Worm (Caenorhabditis elegans) whole organism, early embryonic: ENCODE data around the gene mboa-1.

Experiments used
- B0310.2 ChIP-seq: sonication (generic microtip); optimal IDR thresholded peaks from 2 replicates; lab custom pipeline; 2016; ENCODE audit warnings: mild to moderate bottlenecking, missing genetic modification characterization, missing compliant biosample characterization
- F13C5.2 ChIP-seq: sonication (generic microtip); optimal IDR thresholded peaks from 2 replicates; lab custom pipeline; 2017; ENCODE audit warnings: mild to moderate bottlenecking, missing genetic modification characterization, inconsistent platforms, missing compliant biosample characterization
- aly-1 ChIP-seq: sonication (generic microtip); optimal IDR thresholded peaks from 2 replicates; lab custom pipeline; 2016; ENCODE audit warnings: missing genetic modification characterization, missing compliant biosample characterization
- ama-1 ChIP-seq: fragments of 150-350 bp; optimal IDR thresholded peaks from 2 replicates; lab custom pipeline; 2014
- ceh-13 ChIP-seq: fragments of 200-800 bp; sonication (Bioruptor generic); optimal IDR thresholded peaks from 2 replicates; lab custom pipeline; 2018; ENCODE audit warnings: mild to moderate bottlenecking, missing genetic modification characterization, missing compliant biosample characterization
- ceh-36 ChIP-seq: sonication (generic microtip); optimal IDR thresholded peaks from 2 replicates; lab custom pipeline; 2016; ENCODE audit warnings: missing genetic modification characterization, inconsistent platforms, missing compliant biosample characterization
- ets-7 ChIP-seq: sonication (generic microtip); optimal IDR thresholded peaks from 2 replicates; lab custom pipeline; 2016; ENCODE audit warnings: missing genotype, missing genetic modification characterization, missing compliant biosample characterization
- flt-1 ChIP-seq: fragments of 200-800 bp; sonication (Bioruptor generic); IDR thresholded peaks from 2 replicates; pipeline ENCODE4 v1.3.6; 2022; ENCODE audit warnings: missing genetic modification characterization, missing compliant biosample characterization
- hmbx-1 ChIP-seq: sonication (generic microtip); optimal IDR thresholded peaks from 2 replicates; lab custom pipeline; 2016; ENCODE audit warnings: mild to moderate bottlenecking, missing genetic modification characterization, missing compliant biosample characterization
- hmg-4 ChIP-seq: fragments of 200-800 bp; sonication (Bioruptor generic); optimal IDR thresholded peaks from 2 replicates; lab custom pipeline; 2018; ENCODE audit warnings: mild to moderate bottlenecking, missing genetic modification characterization, missing compliant biosample characterization
- hnd-1 ChIP-seq: sonication (generic microtip); optimal IDR thresholded peaks from 2 replicates; lab custom pipeline; 2016; ENCODE audit warnings: missing genetic modification characterization, missing compliant biosample characterization
- pes-1 ChIP-seq: fragments of 200-800 bp; sonication (Bioruptor generic); IDR thresholded peaks from 2 replicates; pipeline ENCODE4 v1.3.6; 2022; ENCODE audit warnings: missing genetic modification reagents, missing genetic modification characterization, missing compliant biosample characterization
- scrt-1 ChIP-seq: fragments of 200-800 bp; sonication (Bioruptor generic); IDR thresholded peaks from 2 replicates; pipeline ENCODE4 v1.3.6; 2022; ENCODE audit warnings: missing genetic modification characterization, missing compliant biosample characterization
- sea-1 ChIP-seq: fragments of 200-800 bp; sonication (Bioruptor generic); conservative IDR thresholded peaks from 2 replicates; pipeline ENCODE4 v1.3.6; 2022; ENCODE audit warnings: missing genetic modification characterization, missing compliant biosample characterization
- tbx-11 ChIP-seq: fragments of 200-800 bp; sonication (Bioruptor generic); IDR thresholded peaks from 2 replicates; pipeline ENCODE4 v1.3.6; 2022; ENCODE audit warnings: missing genetic modification characterization, missing compliant biosample characterization
- tbx-37 ChIP-seq: fragments of 200-800 bp; sonication (Bioruptor generic); conservative IDR thresholded peaks from 2 replicates; pipeline ENCODE4 v1.3.6; 2022; ENCODE audit warnings: missing genetic modification reagents, missing genetic modification characterization, missing compliant biosample characterization
- tra-4 ChIP-seq: sonication (generic microtip); optimal IDR thresholded peaks from 2 replicates; lab custom pipeline; 2017; ENCODE audit warnings: missing genetic modification characterization, missing compliant biosample characterization

mboa-1 gene

ce11 chrX:15997926-15998325, 32.7 kb upstream of the mboa-1 start:
- TF ChIP-seq sea-1 (GFP tag; lab: Robert Waterston, UW), result no peak
- no peak for TF ChIP-seq hmg-4 (GFP tag; lab: Kevin White, UChicago)
- no peak for TF ChIP-seq ceh-13 (GFP tag; lab: Kevin White, UChicago)
- TF ChIP-seq ceh-36 (tag; lab: Kevin White, UChicago), result no peak
- no peak for TF ChIP-seq tbx-11 (GFP tag; lab: Robert Waterston, UW)
- no peak for TF ChIP-seq pes-1
- no peak for TF ChIP-seq tbx-37 (GFP tag; lab: Robert Waterston, UW)
- TF ChIP-seq hnd-1 (tag; lab: Kevin White, UChicago), result no peak
- no peak for TF ChIP-seq ets-7 (tag; lab: Kevin White, UChicago)
- no peak for TF ChIP-seq ama-1 (lab: Kevin White, UChicago)
- no peak for TF ChIP-seq F13C5.2 (tag; lab: Kevin White, UChicago)
- TF ChIP-seq hmbx-1 (tag; lab: Kevin White, UChicago), result no peak
- TF ChIP-seq aly-1, result no peak
- TF ChIP-seq flt-1 (GFP tag; lab: Robert Waterston, UW), result no peak
- no peak for TF ChIP-seq tra-4 (tag; lab: Kevin White, UChicago)
- TF ChIP-seq B0310.2, result no peak
- TF ChIP-seq scrt-1 (GFP tag; lab: Robert Waterston, UW), result no peak

ce11 chrX:16002794-16003193, 27.8 kb upstream of the mboa-1 start:
- no peak for TF ChIP-seq ceh-36 (tag; lab: Kevin White, UChicago)
- no peak for TF ChIP-seq ceh-13 (GFP tag; lab: Kevin White, UChicago)
- TF ChIP-seq pes-1, result no peak
- no peak for TF ChIP-seq sea-1 (GFP tag; lab: Robert Waterston, UW)
- TF ChIP-seq B0310.2, result no peak
- no peak for TF ChIP-seq tbx-11 (GFP tag; lab: Robert Waterston, UW)
- no peak for TF ChIP-seq tbx-37 (GFP tag; lab: Robert Waterston, UW)
- no peak for TF ChIP-seq hnd-1 (tag; lab: Kevin White, UChicago)
- no peak for TF ChIP-seq hmbx-1 (tag; lab: Kevin White, UChicago)
- no peak for TF ChIP-seq hmg-4 (GFP tag; lab: Kevin White, UChicago)
- no peak for TF ChIP-seq tra-4 (tag; lab: Kevin White, UChicago)
- TF ChIP-seq ama-1 (lab: Kevin White, UChicago), result no peak
- TF ChIP-seq aly-1, result no peak

DNA sequence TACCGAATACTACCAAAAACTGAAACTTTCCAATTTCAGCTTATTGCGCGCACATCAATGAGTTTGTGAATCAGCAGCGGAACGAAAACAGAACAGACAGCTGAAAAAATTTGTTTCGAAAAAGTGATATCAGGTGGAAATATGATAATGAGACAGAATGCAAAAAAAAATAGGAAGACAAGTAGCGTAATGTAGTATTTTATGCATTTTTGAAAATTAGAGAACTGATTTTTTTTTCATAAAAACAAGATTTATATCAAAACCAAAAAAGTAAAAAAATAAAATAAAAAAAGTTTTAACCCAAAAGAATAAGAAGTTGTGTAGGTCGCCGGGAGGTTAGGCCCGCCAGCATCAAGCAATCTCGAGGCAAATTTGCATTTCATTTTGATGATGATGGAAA, 24.1 kb upstream of the mboa-1 start, which contains the start of gene C09G1.4:
Gene C09G1.4, minus strand, starts transcription at position 101 of the 400 bp plus-strand sequence.
- TF ChIP-seq tra-4 (tag; lab: Kevin White, UChicago) (no peak), ceh-13 (GFP tag; lab: Kevin White, UChicago) (no peak), flt-1 (GFP tag; lab: Robert Waterston, UW) (no peak), ets-7 (tag; lab: Kevin White, UChicago) (no peak), tbx-11 (GFP tag; lab: Robert Waterston, UW) (no peak), F13C5.2 (tag; lab: Kevin White, UChicago) (no peak), ceh-36 (tag; lab: Kevin White, UChicago) (no peak), hnd-1 (tag; lab: Kevin White, UChicago) (no peak), hmg-4 (GFP tag; lab: Kevin White, UChicago) (no peak), scrt-1 (GFP tag; lab: Robert Waterston, UW) (no peak), pes-1 (no peak), hmbx-1 (tag; lab: Kevin White, UChicago) (no peak), tbx-37 (GFP tag; lab: Robert Waterston, UW) (no peak), sea-1 (GFP tag; lab: Robert Waterston, UW) (no peak), aly-1 (no peak), B0310.2 (no peak), ama-1 (lab: Kevin White, UChicago) (no peak)

- TF ChIP-seq sea-1 (GFP tag; lab: Robert Waterston, UW) (no peak), ets-7 (tag; lab: Kevin White, UChicago) (no peak), flt-1 (GFP tag; lab: Robert Waterston, UW) (no peak), B0310.2 (no peak), pes-1 (no peak), hmbx-1 (tag; lab: Kevin White, UChicago) (no peak), ceh-13 (GFP tag; lab: Kevin White, UChicago) (no peak), hnd-1 (tag; lab: Kevin White, UChicago) (no peak)
Measured at ce11 chrX:16016796-16017195, 13.8 kb upstream of the mboa-1 start, which contains the start of the genes VB0395L.1 and nhx-1. VB0395L.1 (minus strand) TSS chrX:16016981. nhx-1 (plus strand) TSS chrX:16017121.

DNA sequence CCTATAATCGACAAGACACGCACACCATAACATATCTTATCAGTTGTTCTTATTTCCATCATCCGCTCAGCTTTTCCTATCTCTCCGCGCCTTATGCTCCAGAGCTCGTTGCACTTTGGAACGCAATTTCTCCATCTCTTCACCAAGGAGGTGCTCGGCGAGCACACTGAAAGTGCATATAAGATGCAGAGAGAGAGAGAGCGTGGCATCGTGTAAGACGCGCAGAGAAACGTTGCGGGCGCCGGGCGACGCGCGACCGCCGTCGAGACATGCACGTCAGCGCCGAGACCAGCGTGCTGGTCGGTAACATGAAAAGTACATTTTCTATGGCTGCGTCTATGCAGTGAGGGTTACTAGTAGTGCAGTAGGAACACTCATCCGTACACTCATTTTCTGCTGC, 6.0 kb upstream of the mboa-1 start:
- TF ChIP-seq hmbx-1 (tag; lab: Kevin White, UChicago), result no peak
- TF ChIP-seq scrt-1 (GFP tag; lab: Robert Waterston, UW), result peak; percentile 54
- no peak for TF ChIP-seq ceh-36 (tag; lab: Kevin White, UChicago)
- TF ChIP-seq tra-4 (tag; lab: Kevin White, UChicago), result no peak

DNA sequence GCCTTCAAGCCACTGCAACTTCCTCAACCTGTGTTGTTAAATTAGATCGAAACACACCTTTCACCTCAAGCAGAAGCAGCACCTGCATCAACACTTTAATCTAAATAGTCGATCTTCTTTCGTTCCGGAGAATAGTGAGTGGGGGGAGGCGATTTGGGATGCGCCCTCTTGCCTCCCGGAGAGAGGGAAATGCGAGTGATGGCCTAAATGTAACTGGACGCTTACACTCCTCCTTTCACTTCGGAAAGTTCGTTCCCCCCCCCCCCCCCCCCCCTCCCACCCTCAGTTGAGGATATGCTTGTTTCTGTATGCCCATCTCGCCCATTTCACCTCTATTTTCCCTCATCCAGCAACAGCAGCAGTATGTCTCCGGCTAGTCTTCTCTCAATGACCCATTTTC, 1.6 kb upstream of the mboa-1 start:
- TF ChIP-seq pes-1 (no peak), B0310.2 (no peak)

ce11 chrX:16039173-16039572, 8.6 kb downstream of the mboa-1 start:
- TF ChIP-seq tbx-37 (GFP tag; lab: Robert Waterston, UW), result no peak
- TF ChIP-seq ama-1 (lab: Kevin White, UChicago), result no peak
- no peak for TF ChIP-seq hmg-4 (GFP tag; lab: Kevin White, UChicago)
- TF ChIP-seq F13C5.2 (tag; lab: Kevin White, UChicago), result no peak
- TF ChIP-seq B0310.2, result no peak
- TF ChIP-seq sea-1 (GFP tag; lab: Robert Waterston, UW), result no peak
- TF ChIP-seq pes-1, result no peak
- no peak for TF ChIP-seq tbx-11 (GFP tag; lab: Robert Waterston, UW)
- TF ChIP-seq hnd-1 (tag; lab: Kevin White, UChicago), result no peak
- no peak for TF ChIP-seq scrt-1 (GFP tag; lab: Robert Waterston, UW)
- no peak for TF ChIP-seq flt-1 (GFP tag; lab: Robert Waterston, UW)
- no peak for TF ChIP-seq aly-1
- no peak for TF ChIP-seq tra-4 (tag; lab: Kevin White, UChicago)
- TF ChIP-seq hmbx-1 (tag; lab: Kevin White, UChicago), result no peak
